Worm (Caenorhabditis elegans) whole organism, L4/young adult: ENCODE data around the gene cox-16.

ENCODE experiments used
- W03F9.2 ChIP-seq: fragments of 150-350 bp; optimal IDR thresholded peaks from 2 replicates; lab custom pipeline; 2014; ENCODE audit warnings: missing biosample characterization, missing genetic modification characterization
- him-1 ChIP-seq: sonication (generic microtip); optimal IDR thresholded peaks from 2 replicates; lab custom pipeline; 2016; ENCODE audit warnings: missing genotype, missing genetic modification reagents, missing genetic modification characterization, missing compliant biosample characterization

DNA sequence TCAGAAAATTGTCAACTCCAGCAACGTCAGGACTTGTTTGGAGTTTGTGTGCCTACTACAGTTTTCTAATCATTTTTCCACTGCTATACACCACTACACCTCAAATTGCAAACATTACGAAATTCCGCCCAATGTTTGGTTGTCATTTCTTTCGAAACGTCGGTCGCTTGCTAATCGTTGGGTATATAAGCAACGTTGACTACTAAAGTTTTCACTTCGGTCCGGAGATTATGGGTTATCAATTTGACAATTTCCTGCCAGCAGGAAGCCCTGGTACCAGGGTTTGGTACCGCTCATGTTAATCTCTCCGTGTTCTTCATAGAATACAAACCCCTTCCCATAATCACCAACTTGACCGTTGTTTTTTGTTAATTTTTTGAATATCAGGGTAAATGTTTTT lies 40.0 kb upstream of the cox-16 start:
- peak; percentile 54 for TF ChIP-seq W03F9.2 (tag; lab: Kevin White, UChicago)
- TF ChIP-seq him-1: peak; percentile 27
